Fruit fly (Drosophila melanogaster) whole organism, embryonic: ENCODE results near the gene CG31223.

Experiments
- Adf1 ChIP-seq: fragments of 200-800 bp; sonication (Bioruptor generic); IDR thresholded peaks from 2 replicates; pipeline ENCODE4 v1.3.6; 2022; ENCODE audit warnings: missing biosample characterization, missing genetic modification characterization
- B-H1 ChIP-seq: fragments of 200-800 bp; sonication (Bioruptor generic); IDR thresholded peaks from 3 replicates; pipeline ENCODE4 v1.3.6; 2022; ENCODE audit warnings: missing biosample characterization, missing genetic modification characterization
- Bgb ChIP-seq: fragments of 200-800 bp; sonication (Bioruptor generic); IDR thresholded peaks from 2 replicates; pipeline ENCODE4 v1.3.6; 2022; ENCODE audit warnings: missing biosample characterization, missing genetic modification characterization; ENCODE audit not compliant: partially characterized antibody
- CG1024 ChIP-seq: fragments of 200-800 bp; sonication (Bioruptor generic); IDR thresholded peaks from 2 replicates; pipeline ENCODE4 v1.3.6; 2022; ENCODE audit warnings: missing biosample characterization, missing genetic modification characterization
- CG10274 ChIP-seq: fragments of 200-800 bp; sonication (Bioruptor generic); optimal IDR thresholded peaks from 3 replicates; lab custom pipeline; 2017; ENCODE audit warnings: missing biosample characterization, mild to moderate bottlenecking, missing genetic modification characterization
- CG10431 ChIP-seq: fragments of 200-800 bp; sonication (Bioruptor generic); optimal IDR thresholded peaks from 3 replicates; lab custom pipeline; 2018; ENCODE audit warnings: missing biosample characterization, mild to moderate bottlenecking, missing genetic modification characterization
- CG11560 ChIP-seq: fragments of 200-800 bp; sonication (Bioruptor generic); IDR thresholded peaks from 3 replicates; pipeline ENCODE4 v1.3.6; 2022; ENCODE audit warnings: missing biosample characterization, missing genetic modification characterization
- CG12104 ChIP-seq: fragments of 200-800 bp; sonication (Bioruptor generic); optimal IDR thresholded peaks from 3 replicates; lab custom pipeline; 2016; ENCODE audit warnings: missing biosample characterization, missing genetic modification characterization
- CG12299 ChIP-seq: fragments of 200-800 bp; sonication (Bioruptor generic); optimal IDR thresholded peaks from 2 replicates; lab custom pipeline; 2018; ENCODE audit warnings: missing biosample characterization, mild to moderate bottlenecking, missing genetic modification characterization
- CG15073 ChIP-seq: fragments of 200-800 bp; sonication (Bioruptor generic); optimal IDR thresholded peaks from 2 replicates; lab custom pipeline; 2016; ENCODE audit warnings: missing biosample characterization, missing genetic modification characterization
- CG16815 ChIP-seq: fragments of 200-800 bp; sonication (Bioruptor generic); optimal IDR thresholded peaks from 3 replicates; lab custom pipeline; 2017; ENCODE audit warnings: missing biosample characterization, mild to moderate bottlenecking, missing genetic modification characterization
- CG17328 ChIP-seq: fragments of 200-800 bp; sonication (Bioruptor generic); IDR thresholded peaks from 2 replicates; pipeline ENCODE4 v1.3.6; 2022; ENCODE audit warnings: missing biosample characterization, missing genetic modification characterization
- CG18262 ChIP-seq: fragments of 200-800 bp; optimal IDR thresholded peaks from 3 replicates; lab custom pipeline; 2019; ENCODE audit warnings: missing biosample characterization, mild to moderate bottlenecking, missing genetic modification characterization, moderate library complexity
- CG18599 ChIP-seq: fragments of 200-800 bp; sonication (Bioruptor generic); optimal IDR thresholded peaks from 3 replicates; lab custom pipeline; 2017; ENCODE audit warnings: missing biosample characterization, missing genetic modification characterization, mild to moderate bottlenecking, moderate library complexity, missing genetic modification reagents
- CG2712 ChIP-seq: fragments of 200-800 bp; optimal IDR thresholded peaks from 3 replicates; lab custom pipeline; 2019; ENCODE audit warnings: missing biosample characterization, mild to moderate bottlenecking, missing genetic modification characterization, moderate library complexity
- CG43689 ChIP-seq: fragments of 200-800 bp; sonication (Bioruptor generic); IDR thresholded peaks from 2 replicates; pipeline ENCODE4 v1.3.6; 2022; ENCODE audit warnings: missing biosample characterization, missing genetic modification characterization
- CG4730 ChIP-seq: fragments of 200-800 bp; sonication (Bioruptor generic); IDR thresholded peaks from 2 replicates; pipeline ENCODE4 v1.3.6; 2022; ENCODE audit warnings: missing biosample characterization, missing genetic modification characterization
- CG6254 ChIP-seq: fragments of 200-800 bp; sonication (Bioruptor generic); optimal IDR thresholded peaks from 3 replicates; lab custom pipeline; 2017; ENCODE audit warnings: mild to moderate bottlenecking, missing biosample characterization, missing genetic modification reagents, missing genetic modification characterization
- CG7786 ChIP-seq: fragments of 200-800 bp; sonication (Bioruptor generic); optimal IDR thresholded peaks from 2 replicates; lab custom pipeline; 2016; ENCODE audit warnings: missing biosample characterization, missing genetic modification characterization
- Chrac-16 ChIP-seq: fragments of 200-800 bp; sonication (Bioruptor generic); optimal IDR thresholded peaks from 3 replicates; lab custom pipeline; 2016; ENCODE audit warnings: missing biosample characterization, missing genetic modification characterization
- D19A ChIP-seq: fragments of 200-800 bp; optimal IDR thresholded peaks from 3 replicates; lab custom pipeline; 2019; ENCODE audit warnings: missing biosample characterization, mild to moderate bottlenecking, missing genetic modification characterization, moderate library complexity
- Dp ChIP-seq: fragments of 200-800 bp; sonication (Bioruptor generic); optimal IDR thresholded peaks from 2 replicates; lab custom pipeline; 2018; ENCODE audit warnings: missing biosample characterization, mild to moderate bottlenecking, missing genetic modification characterization, moderate library complexity
- H2.0 ChIP-seq: fragments of 200-800 bp; sonication (Bioruptor generic); IDR thresholded peaks from 2 replicates; pipeline ENCODE4 v1.3.6; 2022; ENCODE audit warnings: missing biosample characterization, missing genetic modification characterization
- HLH4C ChIP-seq: fragments of 200-800 bp; sonication (Bioruptor generic); IDR thresholded peaks from 3 replicates; pipeline ENCODE4 v1.3.6; 2022; ENCODE audit warnings: missing biosample characterization, missing genetic modification characterization; ENCODE audit not compliant: partially characterized antibody
- NfI ChIP-seq: fragments of 200-800 bp; sonication (Bioruptor generic); optimal IDR thresholded peaks from 3 replicates; lab custom pipeline; 2018; ENCODE audit warnings: missing biosample characterization, mild to moderate bottlenecking, missing genetic modification characterization, moderate library complexity
- Oaz ChIP-seq: fragments of 200-800 bp; sonication (Bioruptor generic); IDR thresholded peaks from 2 replicates; pipeline ENCODE4 v1.3.6; 2022; ENCODE audit warnings: missing biosample characterization, missing genetic modification characterization
- Side ChIP-seq: fragments of 200-800 bp; sonication (Bioruptor generic); optimal IDR thresholded peaks from 2 replicates; lab custom pipeline; 2016; ENCODE audit warnings: missing biosample characterization, missing genetic modification characterization
- Sry-δ ChIP-seq: fragments of 200-800 bp; sonication (Bioruptor generic); optimal IDR thresholded peaks from 2 replicates; lab custom pipeline; 2016; ENCODE audit warnings: missing biosample characterization, missing genetic modification characterization
- Usf ChIP-seq: fragments of 200-800 bp; sonication (Bioruptor generic); optimal IDR thresholded peaks from 2 replicates; lab custom pipeline; 2017; ENCODE audit warnings: missing genotype, missing biosample characterization, missing genetic modification characterization
- abd-A ChIP-seq: fragments of 200-800 bp; sonication (Bioruptor generic); optimal IDR thresholded peaks from 3 replicates; lab custom pipeline; 2019; ENCODE audit warnings: missing biosample characterization, mild to moderate bottlenecking, missing genetic modification characterization, moderate library complexity
- cg ChIP-seq: fragments of 200-800 bp; sonication (Bioruptor generic); optimal IDR thresholded peaks from 3 replicates; lab custom pipeline; 2019; ENCODE audit warnings: missing biosample characterization, mild to moderate bottlenecking, missing genetic modification characterization, moderate library complexity
- crol ChIP-seq: fragments of 200-800 bp; sonication (Bioruptor generic); IDR thresholded peaks from 2 replicates; pipeline ENCODE4 v1.3.6; 2022; ENCODE audit warnings: missing biosample characterization, missing genetic modification characterization
- crp ChIP-seq, 2 experiments: fragments of 200-800 bp; sonication (Bioruptor generic); optimal IDR thresholded peaks; 2 replicates in 1 of 2; 3 replicates in 1 of 2; lab custom pipeline; 2017; ENCODE audit warnings: missing biosample characterization in 2 of 2, missing genetic modification characterization in 2 of 2, mild to moderate bottlenecking in 1 of 2, moderate library complexity in 1 of 2
- ems ChIP-seq: fragments of 200-800 bp; sonication (Bioruptor generic); optimal IDR thresholded peaks from 3 replicates; lab custom pipeline; 2016; ENCODE audit warnings: missing biosample characterization, missing genetic modification characterization
- eve ChIP-seq, 2 experiments: fragments of >200 bp; optimal IDR thresholded peaks; 2 replicates each; lab custom pipeline; 2017; ENCODE audit warnings: missing biosample characterization in 2 of 2, missing genetic modification characterization in 2 of 2
- exex ChIP-seq: fragments of 200-800 bp; sonication (Bioruptor generic); optimal IDR thresholded peaks from 4 replicates; lab custom pipeline; 2018; ENCODE audit warnings: missing biosample characterization, mild to moderate bottlenecking, missing genetic modification characterization, moderate library complexity
- gsb ChIP-seq: fragments of 200-800 bp; sonication (Bioruptor generic); IDR thresholded peaks from 2 replicates; pipeline ENCODE4 v1.3.6; 2022; ENCODE audit warnings: missing biosample characterization, missing genetic modification characterization
- h ChIP-seq: fragments of >200 bp; optimal IDR thresholded peaks from 2 replicates; lab custom pipeline; 2017
- knrl ChIP-seq: fragments of 200-800 bp; sonication (Bioruptor generic); IDR thresholded peaks from 3 replicates; pipeline ENCODE4 v1.3.6; 2022; ENCODE audit warnings: missing biosample characterization, missing genetic modification characterization; ENCODE audit not compliant: partially characterized antibody
- nerfin-1 ChIP-seq: fragments of 200-800 bp; sonication (Bioruptor generic); optimal IDR thresholded peaks from 3 replicates; lab custom pipeline; 2019; ENCODE audit warnings: missing biosample characterization, mild to moderate bottlenecking, missing genetic modification characterization, moderate library complexity
- org-1 ChIP-seq: fragments of 200-800 bp; sonication (Bioruptor generic); optimal IDR thresholded peaks from 2 replicates; lab custom pipeline; 2017; ENCODE audit warnings: missing biosample characterization, missing genetic modification characterization
- pfk ChIP-seq: fragments of 200-800 bp; sonication (Bioruptor generic); optimal IDR thresholded peaks from 2 replicates; lab custom pipeline; 2018; ENCODE audit warnings: missing biosample characterization, mild to moderate bottlenecking, missing genetic modification characterization, moderate library complexity
- shn ChIP-seq: fragments of 200-800 bp; sonication (Bioruptor generic); optimal IDR thresholded peaks from 3 replicates; lab custom pipeline; 2016; ENCODE audit warnings: missing biosample characterization, missing genetic modification characterization
- sima ChIP-seq: fragments of 200-800 bp; sonication (Bioruptor generic); optimal IDR thresholded peaks from 2 replicates; lab custom pipeline; 2016; ENCODE audit warnings: missing biosample characterization, missing genetic modification characterization
- sna ChIP-seq: fragments of 200-800 bp; sonication (Bioruptor generic); IDR thresholded peaks from 2 replicates; pipeline ENCODE4 v1.3.6; 2022; ENCODE audit warnings: missing biosample characterization, missing genetic modification characterization; ENCODE audit not compliant: partially characterized antibody
- tll ChIP-seq, 2 experiments: fragments of 200-800 bp in 1 of 2; fragments of >200 bp in 1 of 2; sonication (Bioruptor generic) in 1 of 2; optimal IDR thresholded peaks; 2 replicates each; lab custom pipeline; 2017 to 2019; ENCODE audit warnings: missing biosample characterization in 2 of 2, missing genetic modification characterization in 2 of 2, mild to moderate bottlenecking in 1 of 2, moderate library complexity in 1 of 2
- tup ChIP-seq: fragments of 200-800 bp; sonication (Bioruptor generic); optimal IDR thresholded peaks from 2 replicates; lab custom pipeline; 2016; ENCODE audit warnings: missing biosample characterization, mild to moderate bottlenecking, missing genetic modification characterization, moderate library complexity
- usp ChIP-seq: fragments of >200 bp; optimal IDR thresholded peaks from 2 replicates; lab custom pipeline; 2017; ENCODE audit warnings: missing biosample characterization, missing genetic modification characterization
- vvl ChIP-seq: fragments of 200-800 bp; sonication (Bioruptor generic); IDR thresholded peaks from 2 replicates; pipeline ENCODE4 v1.3.6; 2022; ENCODE audit warnings: missing biosample characterization, missing genetic modification characterization
- wor ChIP-seq: fragments of 200-800 bp; sonication (Bioruptor generic); IDR thresholded peaks from 2 replicates; pipeline ENCODE4 v1.3.6; 2022; ENCODE audit warnings: missing biosample characterization, missing genetic modification characterization

The CG31223 gene

DNA sequence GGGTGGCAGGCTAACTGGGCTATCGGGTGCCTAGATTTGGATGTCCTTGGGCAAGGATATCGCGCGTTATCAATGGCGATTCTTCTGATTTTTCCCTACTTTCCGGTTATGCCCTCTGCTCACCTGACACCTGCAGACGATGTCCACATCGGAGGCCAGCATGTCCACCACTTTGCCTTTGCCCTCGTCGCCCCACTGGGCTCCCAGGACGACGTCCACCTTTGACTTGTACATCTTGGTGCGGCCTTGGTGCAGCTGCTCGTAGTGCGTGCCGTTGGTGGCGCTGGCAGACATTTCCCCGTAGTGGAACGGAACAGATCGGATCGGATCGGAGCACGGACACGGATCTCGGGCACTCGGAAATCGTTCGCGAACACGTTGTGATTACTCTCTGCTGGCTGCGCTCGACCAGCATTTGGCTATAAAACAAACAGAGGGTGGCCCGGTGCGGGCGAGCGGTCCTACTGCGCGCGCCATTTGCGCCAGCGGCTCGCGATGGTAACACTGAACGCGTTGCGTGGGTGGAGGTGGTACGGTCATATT, 703 bp upstream of the CG31223 start, which contains the start of gene Adss (continued):
- TF ChIP-seq wor (no peak), CG43689 (GFP tag; lab: Robert Waterston, UW) (no peak), CG15073 (no peak), CG12104 (GFP tag; lab: Kevin White, UChicago) (no peak), D19A (tag; lab: Kevin White, UChicago) (no peak), B-H1 (GFP tag; lab: Robert Waterston, UW) (no peak; the same call in 2 of the 3 replicates), eve (GFP tag; optimal IDR thresholded peaks at IDR 0.05; lab: Kevin White, UChicago) (no peak), CG16815 (GFP tag; lab: Kevin White, UChicago) (no peak), CG18262 (tag; lab: Kevin White, UChicago) (no peak), crp (GFP tag; optimal IDR thresholded peaks at IDR 0.05; lab: Kevin White, UChicago) (peak in 1 of 2 experiments; percentile 64), knrl (GFP tag; lab: Robert Waterston, UW) (peak; percentile 31; the same call in 1 of the 3 replicates), tup (peak; percentile 5), CG11560 (tag; lab: Robert Waterston, UW) (no peak), CG1024 (GFP tag; lab: Robert Waterston, UW) (peak; percentile 44; the same call in 1 of the 2 replicates), H2.0 (GFP tag; lab: Robert Waterston, UW) (0 out of 2 replicates have a peak, but pooled peaks have one; percentile 12), CG2712 (peak; percentile 40), pfk (peak; percentile 65), usp (GFP tag; lab: Kevin White, UChicago) (no peak), Side (peak; percentile 43), CG10431 (peak; percentile 36), shn (GFP tag; lab: Kevin White, UChicago) (peak; percentile 39), CG10274 (no peak), Usf (GFP tag; lab: Kevin White, UChicago) (no peak), gsb (GFP tag; lab: Robert Waterston, UW) (no peak), org-1 (GFP tag; lab: Kevin White, UChicago) (no peak), CG17328 (GFP tag; lab: Robert Waterston, UW) (peak; percentile 22; the same call in 1 of the 2 replicates), abd-A (peak; percentile 23), h (lab: Kevin White, UChicago) (no peak), CG12299 (tag; lab: Kevin White, UChicago) (no peak), vvl (GFP tag; lab: Robert Waterston, UW) (peak; percentile 41; the same call in 1 of the 2 replicates), sna (GFP tag; lab: Robert Waterston, UW) (peak; percentile 34; the same call in 1 of the 2 replicates), ems (no peak), Dp (GFP tag; lab: Kevin White, UChicago) (peak; percentile 22), Adf1 (GFP tag; lab: Robert Waterston, UW) (peak; percentile 34), exex (tag; lab: Kevin White, UChicago) (no peak), Sry-δ (GFP tag; lab: Kevin White, UChicago) (peak; percentile 12), Bgb (peak; percentile 67), Chrac-16 (no peak), HLH4C (GFP tag; lab: Robert Waterston, UW) (peak; percentile 23; the same call in 2 of the 3 replicates), NfI (GFP tag; lab: Kevin White, UChicago) (peak; percentile 5), nerfin-1 (tag; lab: Kevin White, UChicago) (peak; percentile 12), Oaz (no peak), crol (GFP tag; lab: Robert Waterston, UW) (no peak), cg (GFP tag; lab: Kevin White, UChicago) (peak; percentile 77), sima (GFP tag; lab: Kevin White, UChicago) (no peak), CG6254 (GFP tag; lab: Kevin White, UChicago) (peak; percentile 57), tll (GFP tag; optimal IDR thresholded peaks at IDR 0.05; lab: Kevin White, UChicago) (no peak), CG4730 (no peak), CG18599 (no peak), CG7786 (GFP tag; lab: Kevin White, UChicago) (peak; percentile 45)
